Fruit fly (Drosophila melanogaster): Measurements from ENCODE around the gene CG4577.

DNA sequence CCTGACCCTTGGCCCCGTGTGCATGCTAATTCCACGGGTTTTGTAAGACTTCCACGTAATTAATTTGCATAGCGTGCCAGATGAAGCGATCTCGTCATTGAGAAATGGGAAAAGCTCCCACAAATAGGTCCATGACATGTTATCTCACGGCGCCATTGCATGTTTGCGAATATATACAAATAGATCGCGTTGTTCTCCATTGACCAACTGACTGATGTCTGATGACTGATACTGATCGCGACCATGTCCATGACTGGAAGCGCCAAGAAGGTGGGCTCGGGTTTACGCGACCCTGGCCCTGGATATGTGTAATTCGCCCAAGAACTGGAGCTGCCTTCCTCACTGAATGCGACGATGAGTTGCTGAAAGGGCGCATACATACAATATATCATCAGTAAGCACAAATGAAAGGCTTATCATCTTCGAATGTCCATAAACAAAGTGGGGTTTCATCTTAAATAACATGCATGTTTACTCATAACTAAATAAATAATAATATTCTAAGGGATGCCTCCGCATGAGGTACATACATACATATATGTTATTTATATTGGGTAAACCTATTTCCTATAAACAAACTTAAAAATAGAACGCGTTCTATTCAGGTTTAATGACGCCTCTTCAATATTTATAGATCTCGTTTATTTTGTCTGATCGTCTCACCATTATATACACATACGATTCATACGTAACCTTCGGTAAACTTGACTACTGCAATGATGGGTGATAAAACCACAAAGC is 11.2 kb upstream of the CG4577 start:
- TF ChIP-seq psq (optimal IDR thresholded peaks at IDR 0.05): no peak
- no peak for TF ChIP-seq Myc (optimal IDR thresholded peaks at IDR 0.05)
- no peak for TF ChIP-seq h (optimal IDR thresholded peaks at IDR 0.05)
- no peak for TF ChIP-seq insv (optimal IDR thresholded peaks at IDR 0.05)
- TF ChIP-seq Sin3A (optimal IDR thresholded peaks at IDR 0.05): no peak
- no peak for TF ChIP-seq ttk (optimal IDR thresholded peaks at IDR 0.05)
